Worm (Caenorhabditis elegans): ENCODE measurements around the gene nhr-55.

nhr-55 gene

DNA sequence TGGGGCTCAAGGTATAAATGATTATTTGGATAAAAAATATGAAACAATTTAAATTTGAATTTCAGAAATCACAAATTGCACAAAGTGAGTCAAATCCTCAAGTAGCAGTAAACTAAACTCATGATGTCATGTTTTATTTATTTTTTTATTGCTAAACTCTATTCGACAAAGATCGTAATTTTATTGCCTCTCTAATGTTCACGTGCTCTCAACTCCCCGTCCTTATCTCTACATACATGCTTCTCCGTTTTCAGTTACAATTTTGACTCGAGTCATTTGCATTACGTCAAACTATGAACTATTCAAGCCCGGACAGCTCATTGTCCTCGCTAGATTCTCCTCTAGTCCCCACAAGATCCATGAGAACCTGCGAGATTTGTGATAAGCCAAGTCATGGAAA is 3.4 kb upstream of the nhr-55 start, which contains the start of gene nhr-99:
Gene nhr-99 (plus strand): TSS at position 263 of the 400 bp plus-strand sequence.
- peak; percentile 59 for TF ChIP-seq nhr-80 (tag; optimal IDR thresholded peaks at IDR 0.05)
- TF ChIP-seq ets-4 (GFP tag; optimal IDR thresholded peaks at IDR 0.05), result no peak
- peak; percentile 46 for TF ChIP-seq atf-7 (tag; optimal IDR thresholded peaks at IDR 0.05)

DNA sequence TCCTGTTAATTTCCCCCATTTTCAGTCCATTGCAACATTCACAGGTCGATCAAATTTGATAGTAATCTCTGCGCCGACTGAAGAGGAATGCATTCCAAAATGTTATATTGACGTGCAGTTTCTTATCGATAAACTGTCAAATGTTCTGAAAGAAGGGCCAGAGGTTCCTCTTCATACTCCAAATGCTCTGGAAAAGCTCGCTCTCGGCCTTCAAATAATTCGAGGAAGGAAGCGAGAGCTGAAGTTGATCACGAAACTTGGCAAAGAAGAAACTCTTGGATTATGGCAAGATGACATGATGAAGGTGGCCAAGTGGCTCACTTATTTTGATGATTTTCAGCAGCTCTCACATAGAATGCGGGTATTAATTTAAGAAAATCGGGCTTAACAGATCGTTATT is 1.1 kb downstream of the nhr-55 start:
- TF ChIP-seq Y53G8AR.9 (GFP tag; conservative IDR thresholded peaks at IDR 0.05), result no peak
- no peak for TF ChIP-seq F39B2.1 (GFP tag; IDR thresholded peaks at IDR 0.05)
- TF ChIP-seq ztf-3 (GFP tag; optimal IDR thresholded peaks at IDR 0.05), result no peak
- TF ChIP-seq rec-8 (tag; optimal IDR thresholded peaks at IDR 0.05), result no peak
- TF ChIP-seq pbrm-1 (GFP tag; IDR thresholded peaks at IDR 0.05), result no peak
- TF ChIP-seq nhr-80 (tag; optimal IDR thresholded peaks at IDR 0.05), result peak; percentile 30
- TF ChIP-seq dpff-1 (tag; optimal IDR thresholded peaks at IDR 0.05), result no peak

DNA sequence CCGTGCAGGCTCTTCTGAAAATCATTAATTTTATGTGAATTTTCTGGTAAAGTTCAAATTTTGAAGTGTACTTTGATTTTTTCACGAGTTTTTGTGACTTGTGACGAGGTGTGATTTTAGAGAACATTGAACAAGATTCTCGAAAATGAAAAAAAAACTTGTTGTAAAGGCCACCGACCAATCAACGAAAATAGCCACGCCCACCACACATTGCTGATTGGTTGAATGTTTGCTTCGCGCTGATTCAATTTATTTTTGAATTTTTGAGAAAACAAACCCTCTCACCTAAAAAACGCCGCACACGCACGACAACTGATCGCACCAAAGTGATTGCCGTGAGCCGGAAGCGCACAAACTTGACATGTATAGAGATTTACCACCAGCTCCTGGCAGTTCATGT is 4.9 kb downstream of the nhr-55 start:
- peak; percentile 91 for TF ChIP-seq nfyb-1 (GFP tag; IDR thresholded peaks at IDR 0.05)
- TF ChIP-seq lsl-1 (GFP tag; optimal IDR thresholded peaks at IDR 0.05), result no peak

DNA sequence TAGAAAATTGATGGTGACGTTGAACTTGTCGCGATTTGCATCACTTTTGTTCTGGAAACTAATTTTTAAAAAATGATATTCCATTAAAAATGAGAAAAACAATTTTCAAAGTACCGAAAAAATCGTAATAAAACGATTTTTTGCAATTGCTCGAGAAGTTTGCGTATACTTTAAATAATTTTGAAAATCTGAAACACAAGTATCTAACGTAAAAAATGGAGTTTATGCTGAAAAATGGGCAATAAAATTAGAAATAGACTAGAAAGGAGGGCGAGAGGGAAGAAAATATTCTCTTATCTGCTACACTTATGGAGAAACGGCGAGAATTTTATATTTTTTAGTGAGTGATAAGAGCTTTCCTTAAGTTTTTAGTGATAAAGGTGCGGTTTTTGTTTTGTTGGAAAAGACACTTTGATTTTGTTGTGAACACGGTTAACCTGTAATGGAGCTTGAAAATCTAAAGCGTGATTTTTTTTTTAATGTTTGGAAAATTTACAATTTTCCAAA is 5.4 kb downstream of the nhr-55 start, which contains the start of gene nhr-130:
Gene nhr-130 (minus strand): TSS at position 51 of the 507 bp plus-strand sequence.
- TF ChIP-seq tbp1 (GFP tag; optimal IDR thresholded peaks at IDR 0.05) (no peak), nhr-80 (tag; optimal IDR thresholded peaks at IDR 0.05) (peak; percentile 42), F49E8.2 (tag; optimal IDR thresholded peaks at IDR 0.05; ENCODE audit: insufficient read depth) (no peak), ztf-3 (GFP tag; optimal IDR thresholded peaks at IDR 0.05) (no peak), him-1 (tag; optimal IDR thresholded peaks at IDR 0.05) (no peak)

DNA sequence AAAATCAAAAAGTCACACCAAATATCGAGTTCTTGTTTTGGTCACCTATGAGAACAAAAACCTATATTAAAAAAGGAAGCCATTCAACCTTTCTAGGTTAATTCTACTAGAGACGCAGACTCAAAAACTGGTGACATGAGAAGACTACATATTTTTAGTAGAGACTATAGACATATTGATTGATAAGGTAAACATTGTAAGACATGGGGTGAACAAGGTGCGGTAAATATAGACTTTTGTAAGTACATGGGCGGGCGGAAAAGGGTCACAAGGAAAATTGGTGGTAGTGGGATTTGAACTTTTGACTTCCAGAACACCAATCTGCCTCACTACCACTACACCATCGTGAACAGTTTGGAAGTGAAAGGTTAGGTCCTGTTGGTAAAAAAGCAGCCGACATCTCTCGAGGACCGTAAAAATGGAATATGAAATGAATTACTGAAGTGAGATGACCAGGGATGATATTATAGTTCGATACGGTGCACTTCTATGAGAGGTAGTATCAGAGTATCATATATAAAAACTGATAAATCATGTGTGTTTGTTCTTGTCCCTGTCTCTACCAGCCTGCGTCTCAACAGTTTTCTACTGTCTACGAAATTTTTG is 6.4 kb downstream of the nhr-55 start, which contains the start of gene nhr-212:
Gene nhr-212 (plus strand): TSS at position 573 of the 606 bp plus-strand sequence.
- TF ChIP-seq nhr-80 (tag; optimal IDR thresholded peaks at IDR 0.05) (peak; percentile 4), snpc-4 (GFP tag; optimal IDR thresholded peaks at IDR 0.05) (no peak), snpc-4 (tag; optimal IDR thresholded peaks at IDR 0.05) (peak in 2 of 4 experiments; percentile 53 to 77), hmg-1.2 (GFP tag; IDR thresholded peaks at IDR 0.05) (peak; percentile 11; the same call in 1 of the 2 replicates), rpc-1 (optimal IDR thresholded peaks at IDR 0.05) (no peak), rpc-1 (tag; optimal IDR thresholded peaks at IDR 0.05) (peak; percentile 17), ZK185.1 (tag; optimal IDR thresholded peaks at IDR 0.05; ENCODE audit: poor library complexity, severe bottlenecking) (no peak), hlh-26 (GFP tag; conservative IDR thresholded peaks at IDR 0.05) (no peak)

DNA sequence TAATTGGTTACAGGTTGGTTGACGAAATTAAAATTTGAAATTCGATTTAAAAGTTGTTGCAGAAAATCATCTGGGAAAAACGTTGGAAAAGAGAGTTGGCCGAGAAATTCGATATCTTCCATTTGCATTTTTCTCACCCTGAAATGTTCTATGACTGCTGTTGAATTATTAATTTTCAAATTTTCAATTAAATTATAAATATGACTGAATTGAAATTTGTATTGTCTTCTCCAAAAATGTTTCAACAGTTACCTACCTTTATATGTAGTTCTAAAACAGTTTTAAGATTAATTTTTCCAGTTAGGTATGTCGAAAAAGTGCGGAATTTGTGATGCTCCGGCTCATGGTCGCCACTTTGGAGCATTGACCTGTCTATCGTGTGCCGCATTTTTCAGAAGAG is 8.7 kb downstream of the nhr-55 start, which contains the start of gene nhr-211:
Gene nhr-211 (plus strand): TSS at position 301 of the 400 bp plus-strand sequence.
- TF ChIP-seq rcor-1 (GFP tag; IDR thresholded peaks at IDR 0.05) (no peak), akir-1 (GFP tag; optimal IDR thresholded peaks at IDR 0.05) (no peak), F55B11.4 (tag; optimal IDR thresholded peaks at IDR 0.05; ENCODE audit: borderline replicate concordance, insufficient read depth) (no peak), ama-1 (optimal IDR thresholded peaks at IDR 0.05) (no peak), ama-1 (GFP tag; optimal IDR thresholded peaks at IDR 0.05) (no peak), sptf-2 (GFP tag; optimal IDR thresholded peaks at IDR 0.05) (no peak), Y79H2A.3 (GFP tag; conservative IDR thresholded peaks at IDR 0.05) (no peak)
